Fruit fly (Drosophila melanogaster): ENCODE results near the gene CG32579.

DNA sequence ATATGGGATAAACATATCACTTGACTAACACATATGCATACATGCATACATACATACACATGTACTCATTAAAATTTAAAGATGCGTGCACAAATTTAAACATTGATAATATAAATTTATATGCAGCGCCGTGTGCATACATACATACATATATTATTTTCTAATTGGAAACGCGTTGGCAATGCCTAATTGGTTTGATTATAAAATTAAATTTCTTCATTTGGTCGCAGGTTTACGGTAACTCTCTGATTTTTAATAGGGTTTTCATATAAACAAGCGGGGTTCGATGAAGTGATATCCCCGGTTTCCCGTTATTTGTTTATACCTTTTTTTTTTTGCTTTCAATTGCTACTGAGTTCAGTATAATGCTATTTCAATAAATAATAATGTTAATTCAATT, 51.0 kb downstream of the CG32579 start:
- TF ChIP-seq CG5204 (GFP tag; optimal IDR thresholded peaks at IDR 0.05), result no peak
- TF ChIP-seq kay (GFP tag; ENCODE audit: borderline replicate concordance), result peak; percentile 58
- no peak for TF ChIP-seq toe (GFP tag; optimal IDR thresholded peaks at IDR 0.05)
- no peak for TF ChIP-seq CG12768 (GFP tag; optimal IDR thresholded peaks at IDR 0.05)
